Worm (Caenorhabditis elegans) whole organism, L3 larva: Measurements from ENCODE around the gene smc-3.

Experiments
- ZK546.5 ChIP-seq: sonication (generic microtip); optimal IDR thresholded peaks from 2 replicates; lab custom pipeline; 2017; ENCODE audit warnings: missing biosample characterization, missing genetic modification characterization
- aly-2 ChIP-seq: fragments of 150-350 bp; optimal IDR thresholded peaks from 2 replicates; lab custom pipeline; 2014; ENCODE audit warnings: missing biosample characterization, missing genetic modification characterization
- ceh-16 ChIP-seq: sonication (generic microtip); optimal IDR thresholded peaks from 2 replicates; lab custom pipeline; 2017; ENCODE audit warnings: missing biosample characterization, missing genetic modification characterization
- ceh-28 ChIP-seq: fragments of 150-350 bp; optimal IDR thresholded peaks from 2 replicates; lab custom pipeline; 2014; ENCODE audit warnings: missing biosample characterization, missing genetic modification reagents, missing genetic modification characterization
- ceh-9 ChIP-seq: sonication (generic microtip); optimal IDR thresholded peaks from 2 replicates; lab custom pipeline; 2018; ENCODE audit warnings: missing biosample characterization, missing genetic modification characterization
- daf-12 ChIP-seq: fragments of 150-350 bp; optimal IDR thresholded peaks from 2 replicates; lab custom pipeline; 2014; ENCODE audit warnings: missing biosample characterization, missing genetic modification reagents, missing genetic modification characterization
- egl-27 ChIP-seq: sonication (generic microtip); optimal IDR thresholded peaks from 4 replicates; lab custom pipeline; 2017; ENCODE audit warnings: missing biosample characterization, missing genetic modification reagents, missing genetic modification characterization
- egl-5 ChIP-seq: fragments of 150-350 bp; optimal IDR thresholded peaks from 2 replicates; lab custom pipeline; 2017; ENCODE audit warnings: missing biosample characterization, missing genetic modification reagents, missing genetic modification characterization, inconsistent platforms
- elt-1 ChIP-seq: fragments of 150-350 bp; optimal IDR thresholded peaks from 2 replicates; lab custom pipeline; 2014; ENCODE audit warnings: missing biosample characterization, missing genetic modification characterization
- elt-2 ChIP-seq: sonication (generic microtip); optimal IDR thresholded peaks from 2 replicates; lab custom pipeline; 2016; ENCODE audit warnings: missing genetic modification reagents, mild to moderate bottlenecking, missing genetic modification characterization, missing compliant biosample characterization
- elt-3 ChIP-seq, 3 experiments: fragments of 150-350 bp in 1 of 3; sonication (generic microtip) in 2 of 3; optimal IDR thresholded peaks; 2 replicates in 2 of 3; 4 replicates in 1 of 3; lab custom pipeline; 2014 to 2017; ENCODE audit warnings: missing biosample characterization in 3 of 3, missing genetic modification characterization in 3 of 3
- eor-1 ChIP-seq, 2 experiments: fragments of 150-350 bp; optimal IDR thresholded peaks; 2 replicates each; lab custom pipeline; 2014 to 2018; ENCODE audit warnings: missing biosample characterization in 2 of 2, missing genetic modification characterization in 2 of 2
- fos-1 ChIP-seq: fragments of 150-350 bp; optimal IDR thresholded peaks from 2 replicates; lab custom pipeline; 2014; ENCODE audit warnings: missing biosample characterization, missing genetic modification characterization
- jun-1 ChIP-seq: fragments of 150-350 bp; optimal IDR thresholded peaks from 2 replicates; lab custom pipeline; 2014; ENCODE audit warnings: missing biosample characterization, missing genetic modification reagents, missing genetic modification characterization
- lin-15B ChIP-seq: fragments of 150-350 bp; optimal IDR thresholded peaks from 2 replicates; lab custom pipeline; 2014; ENCODE audit warnings: missing biosample characterization, missing genetic modification characterization
- lin-39 ChIP-seq: fragments of 150-350 bp; optimal IDR thresholded peaks from 2 replicates; lab custom pipeline; 2018; ENCODE audit warnings: missing biosample characterization, missing genetic modification reagents, missing genetic modification characterization
- mml-1 ChIP-seq: fragments of 150-350 bp; sonication (generic microtip); optimal IDR thresholded peaks from 3 replicates; lab custom pipeline; 2014; ENCODE audit warnings: missing biosample characterization, missing genetic modification characterization
- nfya-1 ChIP-seq: sonication (generic microtip); optimal IDR thresholded peaks from 2 replicates; lab custom pipeline; 2017; ENCODE audit warnings: missing genetic modification characterization, mild to moderate bottlenecking, missing compliant biosample characterization, antibody characterized with exemption, moderate library complexity; ENCODE audit not compliant: insufficient read depth
- nhr-11 ChIP-seq: fragments of 150-350 bp; optimal IDR thresholded peaks from 2 replicates; lab custom pipeline; 2014; ENCODE audit warnings: missing biosample characterization, missing genetic modification characterization
- nhr-12 ChIP-seq: fragments of 150-350 bp; optimal IDR thresholded peaks from 2 replicates; lab custom pipeline; 2014; ENCODE audit warnings: missing biosample characterization, missing genetic modification characterization
- nhr-23 ChIP-seq: fragments of 150-350 bp; optimal IDR thresholded peaks from 2 replicates; lab custom pipeline; 2014; ENCODE audit warnings: missing biosample characterization, missing genetic modification reagents, missing genetic modification characterization
- nhr-237 ChIP-seq: fragments of 150-350 bp; optimal IDR thresholded peaks from 2 replicates; lab custom pipeline; 2014; ENCODE audit warnings: missing biosample characterization, missing genetic modification characterization
- nhr-25 ChIP-seq: sonication (generic microtip); optimal IDR thresholded peaks from 2 replicates; lab custom pipeline; 2017; ENCODE audit warnings: missing biosample characterization, missing genetic modification characterization
- nhr-28 ChIP-seq: fragments of 150-350 bp; optimal IDR thresholded peaks from 2 replicates; lab custom pipeline; 2014; ENCODE audit warnings: missing biosample characterization, missing genetic modification characterization
- nhr-43 ChIP-seq: sonication (generic microtip); optimal IDR thresholded peaks from 2 replicates; lab custom pipeline; 2016; ENCODE audit warnings: mild to moderate bottlenecking, missing genetic modification characterization, missing compliant biosample characterization; ENCODE audit not compliant: poor library complexity, severe bottlenecking
- nhr-67 ChIP-seq: fragments of 150-350 bp; optimal IDR thresholded peaks from 2 replicates; lab custom pipeline; 2014; ENCODE audit warnings: missing biosample characterization, missing genetic modification characterization
- nhr-77 ChIP-seq: fragments of 150-350 bp; optimal IDR thresholded peaks from 2 replicates; lab custom pipeline; 2014; ENCODE audit warnings: missing biosample characterization, missing genetic modification characterization
- pha-4 ChIP-seq: fragments of 150-350 bp; optimal IDR thresholded peaks from 2 replicates; lab custom pipeline; 2014; ENCODE audit warnings: missing biosample characterization, missing genetic modification reagents, missing genetic modification characterization
- pqm-1 ChIP-seq: fragments of 150-350 bp; optimal IDR thresholded peaks from 2 replicates; lab custom pipeline; 2017; ENCODE audit warnings: missing biosample characterization, missing genetic modification characterization, inconsistent platforms
- snpc-4 ChIP-seq: fragments of 150-350 bp; optimal IDR thresholded peaks from 2 replicates; lab custom pipeline; 2014; ENCODE audit warnings: missing biosample characterization, missing genetic modification characterization
- tbx-2 ChIP-seq: sonication (generic microtip); optimal IDR thresholded peaks from 2 replicates; lab custom pipeline; 2016; ENCODE audit warnings: mild to moderate bottlenecking, missing genetic modification characterization, missing compliant biosample characterization
- unc-39 ChIP-seq: sonication (generic microtip); optimal IDR thresholded peaks from 4 replicates; lab custom pipeline; 2017; ENCODE audit warnings: missing biosample characterization, missing genetic modification characterization
- unc-62 ChIP-seq: fragments of 150-350 bp; sonication (generic microtip); optimal IDR thresholded peaks from 4 replicates; lab custom pipeline; 2014; ENCODE audit warnings: missing biosample characterization, missing genetic modification reagents, missing genetic modification characterization
- zag-1 ChIP-seq: fragments of 150-350 bp; optimal IDR thresholded peaks from 2 replicates; lab custom pipeline; 2014; ENCODE audit warnings: missing biosample characterization, missing genetic modification characterization

Gene smc-3

ce11 chrIII:11244338-11244737 lies 46.4 kb upstream of the smc-3 start:
- peak; percentile 53 for TF ChIP-seq elt-2 (tag; lab: Kevin White, UChicago)
- TF ChIP-seq nhr-11 (tag; lab: Kevin White, UChicago) = no peak
- TF ChIP-seq pqm-1 (tag; lab: Kevin White, UChicago) = peak; percentile 10
- peak; percentile 28 for TF ChIP-seq pha-4 (tag; lab: Kevin White, UChicago)

ce11 chrIII:11244820-11245219 lies 45.9 kb upstream of the smc-3 start, which contains the start of gene rsks-1:
Gene rsks-1, plus strand, starts transcription at chrIII:11245120.
- TF ChIP-seq nfya-1 (tag; lab: Kevin White, UChicago) (no peak), ceh-9 (no peak), aly-2 (tag; lab: Kevin White, UChicago) (no peak), nhr-11 (tag; lab: Kevin White, UChicago) (no peak), fos-1 (tag; lab: Kevin White, UChicago) (no peak), nhr-77 (no peak), eor-1 (tag; optimal IDR thresholded peaks at IDR 0.05; lab: Kevin White, UChicago) (no peak), egl-5 (tag; lab: Kevin White, UChicago) (no peak), egl-27 (no peak)

ce11 chrIII:11246588-11246987 lies 44.1 kb upstream of the smc-3 start:
- no peak for TF ChIP-seq lin-39 (tag; lab: Kevin White, UChicago)
- no peak for TF ChIP-seq ceh-9
- no peak for TF ChIP-seq nhr-12 (tag; lab: Kevin White, UChicago)
- no peak for TF ChIP-seq daf-12 (tag; lab: Kevin White, UChicago)
- no peak for TF ChIP-seq mml-1 (tag; lab: Kevin White, UChicago)
- TF ChIP-seq nhr-67 = no peak
- no peak for TF ChIP-seq nhr-43 (tag; lab: Kevin White, UChicago)
- no peak for TF ChIP-seq unc-39 (tag; lab: Kevin White, UChicago)
- TF ChIP-seq zag-1 (tag; lab: Kevin White, UChicago) = no peak
- no peak for TF ChIP-seq snpc-4 (tag; lab: Kevin White, UChicago)
- TF ChIP-seq, all 47 proteins: peak for 0

ce11 chrIII:11248897-11249296 lies 41.8 kb upstream of the smc-3 start:
- TF ChIP-seq nhr-43 (tag; lab: Kevin White, UChicago) = no peak

ce11 chrIII:11251718-11252441 lies 38.8 kb upstream of the smc-3 start, which contains the start of gene Y47D3A.32:
Gene Y47D3A.32, plus strand, starts transcription at chrIII:11252391.
- TF ChIP-seq jun-1 (no peak), nhr-237 (tag; lab: Kevin White, UChicago) (no peak), ZK546.5 (tag; lab: Kevin White, UChicago) (no peak), elt-1 (no peak), unc-62 (GFP tag; lab: Kevin White, UChicago) (no peak), nhr-23 (tag; lab: Kevin White, UChicago) (no peak), lin-15B (no peak), snpc-4 (tag; lab: Kevin White, UChicago) (no peak), ceh-16 (tag; lab: Kevin White, UChicago) (no peak), pqm-1 (tag; lab: Kevin White, UChicago) (no peak), egl-27 (no peak), nhr-25 (tag; lab: Kevin White, UChicago) (no peak), elt-3 (tag; optimal IDR thresholded peaks at IDR 0.05; lab: Kevin White, UChicago) (no peak), ceh-9 (no peak), tbx-2 (tag; lab: Kevin White, UChicago) (no peak), fos-1 (tag; lab: Kevin White, UChicago) (no peak), nfya-1 (tag; lab: Kevin White, UChicago) (no peak), ceh-28 (tag; lab: Kevin White, UChicago) (no peak), nhr-28 (no peak), aly-2 (tag; lab: Kevin White, UChicago) (no peak)
